Worm (Caenorhabditis elegans): ENCODE data around the gene znf-474.

znf-474 gene

DNA sequence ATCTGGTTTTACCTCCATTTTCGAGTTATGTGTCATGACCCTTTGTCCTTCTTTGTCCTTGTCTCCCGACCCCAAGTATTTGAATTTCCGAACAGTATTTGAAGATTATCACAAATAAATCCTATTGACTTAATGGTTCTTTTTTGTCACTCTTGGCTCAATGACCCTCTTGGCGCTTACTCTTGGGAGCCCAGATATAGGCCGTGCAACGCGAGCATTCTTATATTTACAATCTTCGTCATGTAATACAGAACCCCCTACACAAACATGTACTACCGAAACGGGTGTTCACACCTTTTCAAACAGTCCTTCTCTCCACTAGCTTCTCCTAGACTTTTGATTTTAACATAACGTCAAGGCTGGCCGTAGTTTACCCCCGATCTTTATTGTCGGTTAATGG lies 6.0 kb upstream of the znf-474 start, which contains the start of gene M153.5:
Gene M153.5, plus strand, starts transcription at position 301 of the 400 bp plus-strand sequence.
- TF ChIP-seq him-1 (tag; optimal IDR thresholded peaks at IDR 0.05): no peak
- no peak for TF ChIP-seq W03F9.2 (tag; optimal IDR thresholded peaks at IDR 0.05)
- no peak for TF ChIP-seq dao-5 (tag; optimal IDR thresholded peaks at IDR 0.05)

DNA sequence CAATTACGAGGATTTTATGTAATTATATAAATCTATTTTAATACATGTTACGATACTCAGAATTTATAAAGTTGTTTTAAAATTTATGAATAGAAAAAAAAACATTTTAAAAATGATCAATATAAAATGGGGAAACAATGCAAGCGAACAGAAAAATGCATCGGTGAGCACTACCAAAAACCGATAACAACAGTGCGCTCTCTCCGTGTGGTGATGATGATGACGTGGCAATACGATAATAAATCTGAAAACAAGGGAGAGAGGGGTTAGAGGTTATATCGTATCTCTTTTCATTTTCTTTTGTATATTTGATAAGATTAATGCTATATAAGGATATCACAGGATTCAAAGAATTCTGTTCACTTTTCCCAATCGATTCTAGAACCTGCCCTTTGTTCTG lies 3.8 kb upstream of the znf-474 start:
- TF ChIP-seq dao-5 (tag; optimal IDR thresholded peaks at IDR 0.05) (no peak), W03F9.2 (tag; optimal IDR thresholded peaks at IDR 0.05) (no peak), him-1 (tag; optimal IDR thresholded peaks at IDR 0.05) (no peak)

DNA sequence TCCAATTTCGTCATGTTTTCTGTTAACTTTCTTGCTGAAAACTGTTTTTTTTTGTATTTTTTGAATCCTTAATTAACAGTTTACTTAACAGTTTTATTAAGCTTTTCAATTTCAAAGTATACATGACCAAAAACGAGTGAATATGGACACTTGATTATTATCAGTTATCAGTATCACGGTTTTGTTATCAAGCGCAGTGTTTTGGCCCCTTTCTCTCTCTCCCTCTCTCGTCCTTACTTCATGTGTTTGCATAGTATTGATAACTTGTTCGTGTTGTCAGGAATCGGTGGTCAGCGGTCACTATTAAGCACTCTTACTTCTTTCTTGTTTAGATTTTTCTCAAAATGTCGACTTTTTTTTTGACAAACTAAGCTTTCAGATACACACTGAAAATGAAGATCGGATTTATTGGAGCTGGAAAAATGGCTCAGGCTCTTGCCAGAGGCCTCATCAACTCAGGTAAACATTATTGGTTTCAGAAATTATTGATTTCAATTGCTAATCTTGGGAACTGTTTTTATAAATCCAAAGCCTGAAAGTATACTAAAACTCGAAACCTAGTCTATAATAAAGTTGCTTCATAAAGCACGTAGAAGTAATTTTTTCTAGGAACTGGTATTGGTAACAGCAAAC lies 3.2 kb upstream of the znf-474 start, which contains the start of gene pycr-1:
Gene pycr-1, plus strand, starts transcription at position 380 of the 633 bp plus-strand sequence.
- TF ChIP-seq him-1 (tag; optimal IDR thresholded peaks at IDR 0.05) (no peak), dao-5 (tag; optimal IDR thresholded peaks at IDR 0.05) (no peak), W03F9.2 (tag; optimal IDR thresholded peaks at IDR 0.05) (no peak)

DNA sequence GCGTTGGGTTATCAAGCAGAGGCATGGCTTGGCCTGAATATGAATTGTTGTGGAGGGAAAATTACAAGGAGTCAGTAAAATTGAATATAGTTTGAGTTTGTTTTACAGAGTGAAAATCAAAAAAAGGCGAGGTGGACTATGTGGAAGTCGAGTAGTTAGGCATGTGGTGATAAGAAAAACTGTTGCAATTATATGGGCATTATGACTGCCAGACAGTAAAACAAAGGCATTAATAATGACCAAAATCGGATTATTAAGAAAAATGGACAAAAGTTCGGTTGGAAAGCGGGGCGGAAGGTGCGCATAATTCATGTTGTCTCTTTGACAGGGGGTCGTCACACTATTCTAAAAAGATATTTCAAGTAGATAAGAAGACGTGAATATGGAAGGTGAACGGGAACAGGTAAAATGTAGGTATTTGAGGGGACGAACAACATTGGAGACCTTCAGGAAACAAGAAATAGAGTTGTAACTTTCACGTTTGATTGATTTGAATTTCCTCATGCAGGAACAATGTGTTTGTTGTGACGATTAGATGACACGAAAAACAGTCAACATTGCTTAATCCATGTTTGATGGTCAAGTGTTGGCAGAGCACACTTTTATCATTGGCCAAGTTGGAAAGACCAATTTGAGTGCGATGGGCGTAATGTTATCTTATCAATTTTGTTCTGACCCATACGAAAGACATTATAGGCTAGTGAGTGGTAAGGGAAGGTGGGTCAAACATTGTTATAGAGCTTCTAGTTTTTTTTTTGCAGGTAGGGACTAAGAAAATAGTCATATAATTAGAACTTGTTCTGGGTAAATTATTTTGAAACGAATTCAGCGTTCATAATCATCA lies 4.6 kb downstream of the znf-474 start, which contains the start of gene mfsd-11:
Gene mfsd-11, minus strand, starts transcription at position 51 of the 844 bp plus-strand sequence.
- no peak for TF ChIP-seq dao-5 (tag; optimal IDR thresholded peaks at IDR 0.05)
- no peak for TF ChIP-seq him-1 (tag; optimal IDR thresholded peaks at IDR 0.05)
- no peak for TF ChIP-seq W03F9.2 (tag; optimal IDR thresholded peaks at IDR 0.05)

DNA sequence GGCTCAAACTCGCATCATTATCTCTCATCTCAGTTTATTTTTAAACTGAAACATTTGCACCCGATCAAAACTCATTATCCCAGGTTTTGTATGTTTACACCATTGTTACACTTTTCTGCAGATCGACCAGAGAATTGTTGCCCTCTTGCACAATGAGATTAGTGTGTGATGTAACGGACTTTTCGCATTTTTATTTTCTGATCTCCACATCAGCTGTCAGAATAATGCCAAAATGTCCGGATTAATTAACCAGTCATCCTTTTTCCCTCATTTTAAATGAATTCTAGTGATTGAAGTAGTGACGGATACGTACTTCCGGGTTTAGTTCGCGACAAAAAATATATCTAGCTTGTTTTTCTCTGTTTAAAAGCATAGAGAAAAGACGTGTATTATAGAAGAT lies 8.9 kb downstream of the znf-474 start:
- TF ChIP-seq dao-5 (tag; optimal IDR thresholded peaks at IDR 0.05) (no peak), him-1 (tag; optimal IDR thresholded peaks at IDR 0.05) (no peak), W03F9.2 (tag; optimal IDR thresholded peaks at IDR 0.05) (no peak)

DNA sequence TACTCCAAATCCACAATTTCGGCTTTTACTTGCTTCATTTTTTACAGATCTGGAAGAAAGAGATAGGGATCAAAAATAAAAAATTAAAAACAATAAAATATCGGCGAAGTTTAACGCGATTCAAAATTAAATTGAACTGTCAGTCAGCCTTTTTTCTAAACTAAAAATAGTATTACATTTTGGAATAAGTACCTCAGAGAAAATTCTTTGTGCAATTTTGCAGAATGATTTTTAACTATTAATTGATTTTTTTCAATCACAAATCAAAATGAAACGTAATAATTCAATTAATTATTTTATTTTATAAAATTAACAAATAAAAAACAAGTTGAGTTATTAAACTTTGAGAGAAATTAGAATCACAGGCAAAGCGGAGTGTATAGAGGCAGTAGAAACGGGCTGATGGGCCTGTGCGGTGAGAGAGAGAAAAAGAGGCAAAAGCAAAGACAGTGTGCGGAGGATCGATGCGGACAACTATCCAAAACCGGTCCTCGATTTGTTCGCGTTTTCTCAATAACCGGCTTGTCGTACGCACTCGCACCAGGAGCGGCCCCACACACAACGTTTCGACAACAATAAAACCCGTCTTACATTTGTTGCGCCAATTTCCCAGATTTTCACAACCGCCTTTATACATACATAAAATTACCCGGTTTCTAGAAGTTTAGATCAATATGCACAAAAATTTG lies 10.4 kb downstream of the znf-474 start, which contains the start of gene F57G12.2:
Gene F57G12.2, minus strand, starts transcription at position 51 of the 689 bp plus-strand sequence.
- no peak for TF ChIP-seq dao-5 (tag; optimal IDR thresholded peaks at IDR 0.05)
- TF ChIP-seq W03F9.2 (tag; optimal IDR thresholded peaks at IDR 0.05): no peak
- TF ChIP-seq him-1 (tag; optimal IDR thresholded peaks at IDR 0.05): no peak

DNA sequence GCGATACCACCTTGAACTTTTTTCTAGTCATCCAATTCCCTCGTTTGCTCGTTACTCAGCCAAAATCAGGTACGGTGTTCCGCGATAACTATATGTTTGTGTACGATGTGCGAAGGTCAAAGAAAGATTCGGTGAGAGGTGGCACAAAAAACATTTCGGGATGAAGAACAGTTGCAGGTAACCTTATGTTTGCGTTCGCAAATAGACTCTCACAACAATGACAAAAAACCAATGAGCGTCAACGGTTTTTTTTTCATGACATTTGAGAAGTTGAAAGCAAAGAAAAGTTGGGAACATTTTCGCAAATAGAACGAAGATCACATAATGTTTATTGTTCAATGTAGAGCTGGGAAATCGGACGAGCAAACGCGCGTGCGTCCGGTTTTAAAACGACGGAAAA lies 12.9 kb downstream of the znf-474 start:
- no peak for TF ChIP-seq him-1 (tag; optimal IDR thresholded peaks at IDR 0.05)
- no peak for TF ChIP-seq W03F9.2 (tag; optimal IDR thresholded peaks at IDR 0.05)
- TF ChIP-seq dao-5 (tag; optimal IDR thresholded peaks at IDR 0.05): no peak

ce11 chrX:12164047-12164446 lies 14.3 kb downstream of the znf-474 start:
- TF ChIP-seq W03F9.2 (tag; optimal IDR thresholded peaks at IDR 0.05) (no peak), dao-5 (tag; optimal IDR thresholded peaks at IDR 0.05) (no peak), him-1 (tag; optimal IDR thresholded peaks at IDR 0.05) (no peak)

- TF ChIP-seq him-1 (tag; optimal IDR thresholded peaks at IDR 0.05) (no peak), W03F9.2 (tag; optimal IDR thresholded peaks at IDR 0.05) (no peak), dao-5 (tag; optimal IDR thresholded peaks at IDR 0.05) (no peak)
Measured at ce11 chrX:12164943-12165342, 15.2 kb downstream of the znf-474 start.

- TF ChIP-seq W03F9.2 (tag; optimal IDR thresholded peaks at IDR 0.05): no peak
- no peak for TF ChIP-seq dao-5 (tag; optimal IDR thresholded peaks at IDR 0.05)
- no peak for TF ChIP-seq him-1 (tag; optimal IDR thresholded peaks at IDR 0.05)
Measured at ce11 chrX:12167632-12168377, 18.1 kb downstream of the znf-474 start.

ce11 chrX:12168765-12169164 lies 19.0 kb downstream of the znf-474 start:
- TF ChIP-seq dao-5 (tag; optimal IDR thresholded peaks at IDR 0.05) (no peak), W03F9.2 (tag; optimal IDR thresholded peaks at IDR 0.05) (no peak), him-1 (tag; optimal IDR thresholded peaks at IDR 0.05) (no peak)

- no peak for TF ChIP-seq him-1 (tag; optimal IDR thresholded peaks at IDR 0.05)
- TF ChIP-seq dao-5 (tag; optimal IDR thresholded peaks at IDR 0.05): no peak
- no peak for TF ChIP-seq W03F9.2 (tag; optimal IDR thresholded peaks at IDR 0.05)
Measured at ce11 chrX:12169390-12169789, 19.7 kb downstream of the znf-474 start.

All from whole organism, L4/young adult.